Worm (Caenorhabditis elegans): Measurements from ENCODE around the gene ucr-1.

DNA sequence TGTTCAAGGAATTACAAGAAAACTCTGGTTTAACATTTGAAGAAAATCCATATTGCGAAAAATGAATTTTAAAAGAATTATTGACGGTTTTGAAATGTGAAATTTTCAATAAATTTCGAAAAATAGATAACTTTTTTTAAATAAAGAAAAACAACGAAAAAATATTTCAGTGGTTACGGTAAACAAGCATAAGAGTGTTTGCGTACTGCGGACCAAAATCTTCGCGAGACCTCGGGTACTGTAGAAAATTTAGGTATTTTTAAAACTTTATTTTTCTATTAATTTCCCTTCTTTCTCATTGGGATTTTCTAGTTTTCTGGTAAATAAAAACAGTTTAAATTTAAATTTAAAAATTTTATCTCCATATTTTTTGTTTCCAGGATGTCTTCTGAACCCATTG is 12.1 kb downstream of the ucr-1 start, which contains the start of gene xnd-1:
- TF ChIP-seq ceh-79 (tag; optimal IDR thresholded peaks at IDR 0.05), result no peak
- no peak for TF ChIP-seq hmg-1.2 (GFP tag; IDR thresholded peaks at IDR 0.05)
- TF ChIP-seq sea-2 (GFP tag; IDR thresholded peaks at IDR 0.05), result no peak
- no peak for TF ChIP-seq mcd-1 (GFP tag; IDR thresholded peaks at IDR 0.05)
- TF ChIP-seq rpc-1 (optimal IDR thresholded peaks at IDR 0.05), result no peak
- no peak for TF ChIP-seq rpc-1 (tag; optimal IDR thresholded peaks at IDR 0.05)
- no peak for TF ChIP-seq ztf-6 (GFP tag; IDR thresholded peaks at IDR 0.05)
